Worm (Caenorhabditis elegans) whole organism, L2 larva: ENCODE data around the gene lips-7.

Experiments
- F13H6.1 ChIP-seq: sonication (generic microtip); optimal IDR thresholded peaks from 2 replicates; lab custom pipeline; 2016; ENCODE audit warnings: missing genetic modification characterization, missing compliant biosample characterization
- R02D3.7 ChIP-seq: fragments of 150-350 bp; optimal IDR thresholded peaks from 2 replicates; lab custom pipeline; 2014; ENCODE audit warnings: missing biosample characterization, missing genetic modification characterization
- dmd-4 ChIP-seq: sonication (generic microtip); optimal IDR thresholded peaks from 2 replicates; lab custom pipeline; 2017; ENCODE audit warnings: missing biosample characterization, missing genetic modification characterization
- elt-1 ChIP-seq: fragments of 150-350 bp; optimal IDR thresholded peaks from 2 replicates; lab custom pipeline; 2014; ENCODE audit warnings: missing biosample characterization, missing genetic modification characterization
- fos-1 ChIP-seq: fragments of 150-350 bp; optimal IDR thresholded peaks from 2 replicates; lab custom pipeline; 2014; ENCODE audit warnings: missing biosample characterization, missing genetic modification characterization
- lin-11 ChIP-seq: fragments of 150-350 bp; sonication (generic microtip); optimal IDR thresholded peaks from 2 replicates; lab custom pipeline; 2014; ENCODE audit warnings: missing biosample characterization, missing genetic modification characterization, inconsistent platforms, mixed read lengths
- lin-39 ChIP-seq: fragments of 150-350 bp; optimal IDR thresholded peaks from 2 replicates; lab custom pipeline; 2014; ENCODE audit warnings: missing biosample characterization, missing genetic modification reagents, missing genetic modification characterization
- nhr-11 ChIP-seq: fragments of 150-350 bp; optimal IDR thresholded peaks from 2 replicates; lab custom pipeline; 2014; ENCODE audit warnings: missing biosample characterization, missing genetic modification characterization
- nhr-237 ChIP-seq: fragments of 150-350 bp; optimal IDR thresholded peaks from 2 replicates; lab custom pipeline; 2014; ENCODE audit warnings: missing biosample characterization, missing genetic modification characterization
- nhr-25 ChIP-seq: fragments of 150-350 bp; sonication (generic microtip); optimal IDR thresholded peaks from 3 replicates; lab custom pipeline; 2014; ENCODE audit warnings: missing biosample characterization, missing genetic modification characterization
- nhr-77 ChIP-seq: fragments of 150-350 bp; optimal IDR thresholded peaks from 2 replicates; lab custom pipeline; 2014; ENCODE audit warnings: missing biosample characterization, missing genetic modification characterization
- skn-1 ChIP-seq: sonication (generic microtip); optimal IDR thresholded peaks from 2 replicates; lab custom pipeline; 2017; ENCODE audit warnings: missing biosample characterization, missing genetic modification characterization
- snpc-4 ChIP-seq: fragments of 150-350 bp; optimal IDR thresholded peaks from 2 replicates; lab custom pipeline; 2014; ENCODE audit warnings: missing biosample characterization, missing genetic modification characterization

ce11 chrII:602969-603368, 51.3 kb downstream of the lips-7 start:
- no peak for TF ChIP-seq nhr-237 (tag; lab: Kevin White, UChicago)
- TF ChIP-seq F13H6.1 (tag; lab: Kevin White, UChicago): peak; percentile 28
- peak; percentile 48 for TF ChIP-seq nhr-25 (tag; lab: Kevin White, UChicago)
- peak; percentile 62 for TF ChIP-seq lin-39 (tag; lab: Kevin White, UChicago)
- TF ChIP-seq dmd-4: no peak
- TF ChIP-seq nhr-77 (tag; lab: Kevin White, UChicago): no peak
- no peak for TF ChIP-seq skn-1 (tag; lab: Kevin White, UChicago)
- peak; percentile 84 for TF ChIP-seq snpc-4
- peak; percentile 37 for TF ChIP-seq fos-1 (tag; lab: Kevin White, UChicago)
- no peak for TF ChIP-seq R02D3.7 (tag; lab: Kevin White, UChicago)
- no peak for TF ChIP-seq elt-1 (tag; lab: Kevin White, UChicago)
- no peak for TF ChIP-seq lin-11 (tag; lab: Kevin White, UChicago)
- no peak for TF ChIP-seq nhr-11
